Worm (Caenorhabditis elegans) whole organism, L2 larva: Measurements from ENCODE around the gene F16G10.6.

ENCODE experiments used
- C34F6.9 ChIP-seq: fragments of 150-350 bp; optimal IDR thresholded peaks from 2 replicates; lab custom pipeline; 2014; ENCODE audit warnings: missing biosample characterization, missing genetic modification characterization
- F13H6.1 ChIP-seq: sonication (generic microtip); optimal IDR thresholded peaks from 2 replicates; lab custom pipeline; 2016; ENCODE audit warnings: missing genetic modification characterization, missing compliant biosample characterization
- R02D3.7 ChIP-seq: fragments of 150-350 bp; optimal IDR thresholded peaks from 2 replicates; lab custom pipeline; 2014; ENCODE audit warnings: missing biosample characterization, missing genetic modification characterization
- Y55F3AM.14 ChIP-seq: fragments of 200-800 bp; sonication (Bioruptor generic); optimal IDR thresholded peaks from 2 replicates; lab custom pipeline; 2018; ENCODE audit warnings: mild to moderate bottlenecking, missing genetic modification characterization, missing compliant biosample characterization
- ZK546.5 ChIP-seq: sonication (generic microtip); optimal IDR thresholded peaks from 2 replicates; lab custom pipeline; 2017; ENCODE audit warnings: missing biosample characterization, missing genetic modification characterization
- alr-1 ChIP-seq: fragments of 150-350 bp; optimal IDR thresholded peaks from 2 replicates; lab custom pipeline; 2014; ENCODE audit warnings: missing biosample characterization, missing genetic modification characterization
- aly-2 ChIP-seq: fragments of 150-350 bp; optimal IDR thresholded peaks from 2 replicates; lab custom pipeline; 2014; ENCODE audit warnings: missing biosample characterization, missing genetic modification characterization
- ama-1 ChIP-seq: fragments of 150-350 bp; optimal IDR thresholded peaks from 2 replicates; lab custom pipeline; 2018; ENCODE audit warnings: inconsistent platforms
- blmp-1 ChIP-seq: sonication (generic microtip); optimal IDR thresholded peaks from 2 replicates; lab custom pipeline; 2017; ENCODE audit warnings: missing genetic modification characterization, mild to moderate bottlenecking, missing compliant biosample characterization, antibody characterized with exemption, moderate library complexity; ENCODE audit not compliant: insufficient read depth
- ceh-16 ChIP-seq: fragments of 150-350 bp; optimal IDR thresholded peaks from 2 replicates; lab custom pipeline; 2014; ENCODE audit warnings: missing biosample characterization, missing genetic modification characterization
- crh-2 ChIP-seq: sonication (generic microtip); optimal IDR thresholded peaks from 2 replicates; lab custom pipeline; 2017; ENCODE audit warnings: missing biosample characterization, missing genetic modification characterization
- dmd-4 ChIP-seq: sonication (generic microtip); optimal IDR thresholded peaks from 2 replicates; lab custom pipeline; 2017; ENCODE audit warnings: missing biosample characterization, missing genetic modification characterization
- egl-27 ChIP-seq: sonication (generic microtip); optimal IDR thresholded peaks from 3 replicates; lab custom pipeline; 2017; ENCODE audit warnings: missing biosample characterization, missing genetic modification reagents, missing genetic modification characterization
- elt-3 ChIP-seq: sonication (generic microtip); optimal IDR thresholded peaks from 2 replicates; lab custom pipeline; 2017; ENCODE audit warnings: missing biosample characterization, missing genetic modification characterization
- fos-1 ChIP-seq: fragments of 150-350 bp; optimal IDR thresholded peaks from 2 replicates; lab custom pipeline; 2014; ENCODE audit warnings: missing biosample characterization, missing genetic modification characterization
- lin-11 ChIP-seq: fragments of 150-350 bp; sonication (generic microtip); optimal IDR thresholded peaks from 2 replicates; lab custom pipeline; 2014; ENCODE audit warnings: missing biosample characterization, missing genetic modification characterization, inconsistent platforms, mixed read lengths
- lsy-2 ChIP-seq, 2 experiments: fragments of 150-350 bp in 1 of 2; sonication (generic microtip) in 1 of 2; optimal IDR thresholded peaks; 2 replicates each; lab custom pipeline; 2014 to 2017; ENCODE audit warnings: missing biosample characterization in 2 of 2, missing genetic modification characterization in 2 of 2
- mab-5 ChIP-seq: fragments of 150-350 bp; optimal IDR thresholded peaks from 2 replicates; lab custom pipeline; 2014; ENCODE audit warnings: missing biosample characterization, missing genetic modification characterization
- mbf-1 ChIP-seq: sonication (generic microtip); optimal IDR thresholded peaks from 2 replicates; lab custom pipeline; 2017; ENCODE audit warnings: missing biosample characterization, missing genetic modification characterization
- nhr-11 ChIP-seq: fragments of 150-350 bp; optimal IDR thresholded peaks from 2 replicates; lab custom pipeline; 2014; ENCODE audit warnings: missing biosample characterization, missing genetic modification characterization
- nhr-12 ChIP-seq: fragments of 150-350 bp; optimal IDR thresholded peaks from 2 replicates; lab custom pipeline; 2014; ENCODE audit warnings: missing biosample characterization, missing genetic modification characterization
- nhr-21 ChIP-seq: fragments of 150-350 bp; optimal IDR thresholded peaks from 2 replicates; lab custom pipeline; 2014; ENCODE audit warnings: missing biosample characterization, missing genetic modification characterization
- nhr-23 ChIP-seq: fragments of 150-350 bp; optimal IDR thresholded peaks from 2 replicates; lab custom pipeline; 2014; ENCODE audit warnings: missing biosample characterization, missing genetic modification reagents, missing genetic modification characterization
- nhr-237 ChIP-seq: fragments of 150-350 bp; optimal IDR thresholded peaks from 2 replicates; lab custom pipeline; 2014; ENCODE audit warnings: missing biosample characterization, missing genetic modification characterization
- nhr-25 ChIP-seq: fragments of 150-350 bp; sonication (generic microtip); optimal IDR thresholded peaks from 3 replicates; lab custom pipeline; 2014; ENCODE audit warnings: missing biosample characterization, missing genetic modification characterization
- nhr-6 ChIP-seq: fragments of 150-350 bp; optimal IDR thresholded peaks from 2 replicates; lab custom pipeline; 2014; ENCODE audit warnings: missing biosample characterization, missing genetic modification characterization
- sem-4 ChIP-seq: fragments of 150-350 bp; optimal IDR thresholded peaks from 2 replicates; lab custom pipeline; 2014; ENCODE audit warnings: missing biosample characterization, missing genetic modification reagents, missing genetic modification characterization
- skn-1 ChIP-seq: sonication (generic microtip); optimal IDR thresholded peaks from 2 replicates; lab custom pipeline; 2017; ENCODE audit warnings: missing biosample characterization, missing genetic modification characterization
- snpc-4 ChIP-seq: fragments of 150-350 bp; optimal IDR thresholded peaks from 2 replicates; lab custom pipeline; 2014; ENCODE audit warnings: missing biosample characterization, missing genetic modification characterization
- unc-39 ChIP-seq: fragments of 150-350 bp; optimal IDR thresholded peaks from 2 replicates; lab custom pipeline; 2014; ENCODE audit warnings: missing biosample characterization, missing genetic modification characterization
- unc-55 ChIP-seq: fragments of 150-350 bp; sonication (generic microtip); optimal IDR thresholded peaks from 3 replicates; lab custom pipeline; 2014; ENCODE audit warnings: missing biosample characterization, missing genetic modification reagents, missing genetic modification characterization
- ztf-1 ChIP-seq: fragments of 200-800 bp; sonication (Bioruptor generic); conservative IDR thresholded peaks from 2 replicates; pipeline ENCODE4 v1.3.6; 2022; ENCODE audit warnings: missing genetic modification characterization, missing compliant biosample characterization
- ztf-11 ChIP-seq: sonication (generic microtip); optimal IDR thresholded peaks from 2 replicates; lab custom pipeline; 2017; ENCODE audit warnings: missing biosample characterization, missing genetic modification characterization

Gene F16G10.6

DNA sequence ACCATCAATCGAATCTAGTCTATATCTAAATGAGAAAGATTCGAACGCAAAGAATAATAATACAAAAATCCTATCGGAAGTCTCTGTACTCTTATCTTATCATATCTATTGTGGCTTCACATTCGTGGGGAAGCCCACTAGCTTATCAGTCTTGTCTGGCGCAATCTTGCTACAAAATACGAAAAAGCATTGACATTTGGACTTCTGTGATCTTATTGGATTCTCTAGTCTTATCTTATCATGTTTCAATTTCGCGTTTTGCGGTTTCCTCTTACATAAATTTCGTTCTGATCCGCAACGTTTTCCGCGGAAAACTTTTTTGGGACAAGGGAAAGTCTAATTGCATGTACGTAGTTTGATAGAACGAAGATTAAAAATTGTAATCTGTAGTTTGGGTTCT, 22.2 kb upstream of the F16G10.6 start:
- TF ChIP-seq mbf-1 (tag; lab: Kevin White, UChicago) (no peak), nhr-21 (tag; lab: Kevin White, UChicago) (peak; percentile 77)

DNA sequence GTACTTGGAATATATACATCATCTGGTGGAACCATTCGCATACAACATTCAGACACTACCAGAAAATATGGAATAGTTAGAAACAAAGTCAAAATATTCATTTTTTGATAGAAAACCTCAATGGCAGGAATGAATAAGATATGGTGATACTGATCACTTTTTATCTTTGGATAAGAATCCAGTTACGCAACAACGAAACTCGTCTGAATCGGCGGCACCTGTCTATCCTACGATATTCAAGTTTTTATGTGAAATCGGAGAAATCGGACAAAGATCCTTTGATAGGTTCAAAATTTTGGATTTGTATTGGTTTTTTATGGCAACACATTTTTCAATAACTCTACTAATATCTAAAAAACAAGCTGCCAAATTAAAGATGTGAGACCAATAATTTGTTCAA, 21.2 kb upstream of the F16G10.6 start, which contains the start of gene F16G10.14:
Gene F16G10.14 (minus strand): TSS at position 101 of the 400 bp plus-strand sequence.
- TF ChIP-seq nhr-12 (tag; lab: Kevin White, UChicago): no peak

DNA sequence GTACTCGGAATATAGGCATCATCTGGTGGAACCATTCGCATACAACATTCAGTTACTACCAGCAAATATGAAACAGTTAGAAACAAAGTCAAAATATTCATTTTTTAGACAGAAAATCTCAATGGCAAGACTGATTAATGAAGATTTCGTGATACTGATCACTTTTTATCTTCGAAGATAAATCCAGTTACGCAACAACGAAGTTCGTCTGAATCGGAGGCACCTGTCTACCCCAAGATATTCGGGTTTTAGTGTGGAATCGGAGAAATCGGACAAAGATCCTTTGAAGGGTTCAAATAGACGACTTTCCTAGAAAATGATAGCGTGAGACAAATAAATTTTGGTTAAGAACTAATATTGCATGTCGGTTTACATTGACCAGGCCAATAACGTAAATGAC, 18.2 kb upstream of the F16G10.6 start, which contains the start of gene F16G10.13:
Gene F16G10.13 (minus strand): TSS at position 101 of the 400 bp plus-strand sequence.
- TF ChIP-seq fos-1 (tag; lab: Kevin White, UChicago): no peak
- no peak for TF ChIP-seq ZK546.5 (tag; lab: Kevin White, UChicago)
- TF ChIP-seq C34F6.9 (tag; lab: Kevin White, UChicago): no peak
- TF ChIP-seq sem-4 (tag; lab: Kevin White, UChicago): no peak
- no peak for TF ChIP-seq mab-5 (tag; lab: Kevin White, UChicago)
- no peak for TF ChIP-seq nhr-6 (tag; lab: Kevin White, UChicago)
- no peak for TF ChIP-seq elt-3 (tag; lab: Kevin White, UChicago)
- TF ChIP-seq alr-1 (tag; lab: Kevin White, UChicago): no peak
- no peak for TF ChIP-seq nhr-25 (tag; lab: Kevin White, UChicago)
- TF ChIP-seq Y55F3AM.14: no peak
- no peak for TF ChIP-seq nhr-12 (tag; lab: Kevin White, UChicago)
- TF ChIP-seq crh-2: no peak
- TF ChIP-seq mbf-1 (tag; lab: Kevin White, UChicago): no peak
- TF ChIP-seq unc-39 (tag; lab: Kevin White, UChicago): no peak
- no peak for TF ChIP-seq unc-55 (GFP tag; lab: Kevin White, UChicago)
- no peak for TF ChIP-seq ztf-11 (tag; lab: Kevin White, UChicago)
- TF ChIP-seq dmd-4 (tag; lab: Kevin White, UChicago): no peak
- no peak for TF ChIP-seq lsy-2 (tag; optimal IDR thresholded peaks at IDR 0.05; lab: Kevin White, UChicago)
- TF ChIP-seq F13H6.1 (tag; lab: Kevin White, UChicago): no peak
- TF ChIP-seq, all 48 proteins: peak for 0

DNA sequence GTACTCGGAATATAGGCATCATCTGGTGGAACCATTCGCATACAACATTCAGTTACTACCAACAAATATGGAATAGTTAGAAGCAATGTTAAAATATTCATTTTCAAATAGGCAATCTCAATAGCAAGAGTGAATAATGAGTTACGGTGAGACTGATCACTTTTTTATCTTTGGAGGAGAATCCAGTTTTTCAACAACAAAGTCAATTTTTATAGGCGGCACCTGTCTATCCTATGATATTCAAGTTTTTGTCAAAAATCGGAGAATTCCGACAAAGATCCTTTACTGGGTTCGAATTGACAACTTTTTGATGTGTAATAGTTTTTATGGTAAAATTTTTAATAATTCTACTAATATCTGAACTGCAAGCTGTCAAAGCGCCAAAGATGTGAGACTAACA, 16.2 kb upstream of the F16G10.6 start, which contains the start of gene F16G10.11:
Gene F16G10.11 (minus strand): TSS at position 101 of the 400 bp plus-strand sequence.
- no peak for TF ChIP-seq egl-27 (tag; lab: Kevin White, UChicago)
- no peak for TF ChIP-seq ama-1 (lab: Kevin White, UChicago)
- no peak for TF ChIP-seq R02D3.7 (tag; lab: Kevin White, UChicago)
- TF ChIP-seq ceh-16 (tag; lab: Kevin White, UChicago): no peak
- no peak for TF ChIP-seq alr-1 (tag; lab: Kevin White, UChicago)
- no peak for TF ChIP-seq ZK546.5 (tag; lab: Kevin White, UChicago)
- no peak for TF ChIP-seq blmp-1 (tag; lab: Kevin White, UChicago)
- no peak for TF ChIP-seq ztf-11 (tag; lab: Kevin White, UChicago)
- TF ChIP-seq ztf-1 (GFP tag; lab: Robert Waterston, UW): no peak
- TF ChIP-seq F13H6.1 (tag; lab: Kevin White, UChicago): no peak
- TF ChIP-seq nhr-12 (tag; lab: Kevin White, UChicago): no peak
- TF ChIP-seq crh-2: no peak
- TF ChIP-seq nhr-11 (tag; lab: Kevin White, UChicago): no peak
- TF ChIP-seq, all 48 proteins: peak for 0

- no peak for TF ChIP-seq nhr-11 (tag; lab: Kevin White, UChicago)
- no peak for TF ChIP-seq F13H6.1 (tag; lab: Kevin White, UChicago)
- TF ChIP-seq lin-11 (tag; lab: Kevin White, UChicago): no peak
- TF ChIP-seq ceh-16 (tag; lab: Kevin White, UChicago): no peak
- no peak for TF ChIP-seq aly-2
- no peak for TF ChIP-seq nhr-23 (tag; lab: Kevin White, UChicago)
- TF ChIP-seq snpc-4: no peak
- TF ChIP-seq elt-3 (tag; lab: Kevin White, UChicago): no peak
- TF ChIP-seq crh-2: no peak
- no peak for TF ChIP-seq skn-1 (tag; lab: Kevin White, UChicago)
- TF ChIP-seq nhr-237 (tag; lab: Kevin White, UChicago): no peak
Observed at ce11 chrII:2390884-2391283, 13.2 kb upstream of the F16G10.6 start, which contains the start of gene F16G10.10. TSS of gene F16G10.10 (minus strand) at chrII:2390984.
